Fruit fly (Drosophila melanogaster): ENCODE measurements around the gene CG13992.

The CG13992 gene

DNA sequence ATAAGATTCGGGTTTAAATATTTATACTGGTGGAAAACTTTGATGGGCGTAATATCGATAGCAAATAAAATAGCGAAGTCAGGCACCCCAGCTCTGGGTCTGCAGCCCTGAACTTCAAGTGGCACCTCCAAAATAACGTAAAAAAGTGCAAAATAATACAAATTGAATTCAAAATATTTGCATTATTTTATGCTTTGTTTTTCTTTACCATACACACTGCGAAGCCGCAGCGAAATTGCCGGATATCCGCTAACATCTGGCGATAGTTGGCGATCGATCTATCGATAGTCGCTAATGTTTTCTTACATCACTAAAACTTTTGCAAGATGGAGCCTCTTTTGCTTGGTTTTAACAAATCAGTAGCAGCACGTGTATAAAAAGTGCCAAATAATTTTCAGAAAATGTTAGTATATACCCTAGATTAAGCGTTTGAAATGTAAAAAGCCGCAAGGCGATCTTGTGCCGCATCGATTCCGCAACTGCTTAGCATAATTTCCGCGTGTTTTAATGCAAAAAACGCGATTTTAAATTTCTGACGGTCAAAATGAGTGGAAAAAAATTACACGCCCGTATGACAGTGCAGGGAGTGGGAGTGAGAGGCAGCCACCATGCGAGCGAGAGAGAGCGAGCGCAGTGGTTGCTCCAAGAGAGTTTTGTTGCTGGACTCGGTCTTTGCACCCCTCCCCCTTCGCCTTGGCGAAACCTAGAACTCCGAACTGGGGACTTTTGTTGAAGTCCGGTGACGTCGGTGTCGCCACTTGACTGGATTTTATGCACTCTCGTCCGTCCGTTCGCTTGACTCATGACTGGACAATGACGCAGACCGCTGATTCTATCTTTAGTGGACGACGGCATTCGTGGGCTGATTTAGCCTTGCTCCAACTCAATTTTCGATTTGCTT is 14.1 kb upstream of the CG13992 start, which contains the start of gene eIF4A (continued):
- TF ChIP-seq CG31224 (GFP tag; IDR thresholded peaks at IDR 0.05) (no peak), NC2α (GFP tag; optimal IDR thresholded peaks at IDR 0.05) (no peak), HmgZ (tag; optimal IDR thresholded peaks at IDR 0.05) (peak; percentile 15), hth (optimal IDR thresholded peaks at IDR 0.05) (no peak), grn (GFP tag; optimal IDR thresholded peaks at IDR 0.05) (no peak), Mes4 (GFP tag; optimal IDR thresholded peaks at IDR 0.05) (peak; percentile 54), insv (GFP tag; optimal IDR thresholded peaks at IDR 0.05) (no peak), CG34224 (GFP tag; IDR thresholded peaks at IDR 0.05; ENCODE audit: partially characterized antibody) (no peak), CG18262 (tag; optimal IDR thresholded peaks at IDR 0.05) (no peak), Fer2 (tag; optimal IDR thresholded peaks at IDR 0.05) (peak; percentile 9), zfh2 (GFP tag; optimal IDR thresholded peaks at IDR 0.05) (no peak), CG12659 (GFP tag; optimal IDR thresholded peaks at IDR 0.05) (peak; percentile 54), CG10366 (GFP tag; IDR thresholded peaks at IDR 0.05) (no peak), Elba2 (GFP tag; optimal IDR thresholded peaks at IDR 0.05) (no peak), lbe (GFP tag; optimal IDR thresholded peaks at IDR 0.05) (no peak), CG17612 (GFP tag; IDR thresholded peaks at IDR 0.05) (no peak), zen (tag; optimal IDR thresholded peaks at IDR 0.05) (peak; percentile 40), Rx (GFP tag; IDR thresholded peaks at IDR 0.05) (no peak), ranshi (GFP tag; IDR thresholded peaks at IDR 0.05) (no peak), fd64A (GFP tag; optimal IDR thresholded peaks at IDR 0.05) (peak; percentile 25), tna (GFP tag; IDR thresholded peaks at IDR 0.05; ENCODE audit: partially characterized antibody) (no peak), zf30C (GFP tag; optimal IDR thresholded peaks at IDR 0.05) (no peak), CG11560 (tag; IDR thresholded peaks at IDR 0.05) (no peak), CG12744 (GFP tag; optimal IDR thresholded peaks at IDR 0.05) (no peak), ab (GFP tag; optimal IDR thresholded peaks at IDR 0.05) (no peak), Side (GFP tag; optimal IDR thresholded peaks at IDR 0.05) (no peak), luna (GFP tag; optimal IDR thresholded peaks at IDR 0.05) (no peak), pho (GFP tag; optimal IDR thresholded peaks at IDR 0.05) (no peak), dati (GFP tag; IDR thresholded peaks at IDR 0.05) (no peak), CG6791 (GFP tag; IDR thresholded peaks at IDR 0.05; ENCODE audit: partially characterized antibody) (no peak), Hand (GFP tag; optimal IDR thresholded peaks at IDR 0.05) (no peak), bbx (GFP tag; IDR thresholded peaks at IDR 0.05; ENCODE audit: partially characterized antibody) (no peak), kay (GFP tag; optimal IDR thresholded peaks at IDR 0.05) (no peak), emc (GFP tag; optimal IDR thresholded peaks at IDR 0.05) (no peak), CG12391 (tag; optimal IDR thresholded peaks at IDR 0.05) (peak; percentile 25), CG5245 (GFP tag; optimal IDR thresholded peaks at IDR 0.05) (no peak), CG1233 (GFP tag; optimal IDR thresholded peaks at IDR 0.05) (peak; percentile 44), CG1603 (tag; optimal IDR thresholded peaks at IDR 0.05) (peak; percentile 66), bcd (GFP tag; optimal IDR thresholded peaks at IDR 0.05) (peak; percentile 42), CG7372 (GFP tag; IDR thresholded peaks at IDR 0.05) (no peak), Opbp (GFP tag; IDR thresholded peaks at IDR 0.05; ENCODE audit: partially characterized antibody) (no peak), eyg (GFP tag; optimal IDR thresholded peaks at IDR 0.05) (no peak), bsh (GFP tag; optimal IDR thresholded peaks at IDR 0.05) (peak in 1 of 2 experiments; percentile 22), CG6175 (GFP tag; IDR thresholded peaks at IDR 0.05) (no peak), cg (GFP tag; optimal IDR thresholded peaks at IDR 0.05) (no peak), phol (tag; optimal IDR thresholded peaks at IDR 0.05) (peak; percentile 99), CG17328 (GFP tag; IDR thresholded peaks at IDR 0.05) (no peak), slbo (GFP tag; IDR thresholded peaks at IDR 0.05) (no peak), sna (GFP tag; IDR thresholded peaks at IDR 0.05; ENCODE audit: partially characterized antibody) (no peak), CG11696 (GFP tag; IDR thresholded peaks at IDR 0.05) (no peak)
